Fruit fly (Drosophila melanogaster) whole organism, prepupa: ENCODE measurements around the gene dah.

Experiments used
- Blimp-1 ChIP-seq: fragments of 200-800 bp; sonication (Bioruptor generic); optimal IDR thresholded peaks from 3 replicates; lab custom pipeline; 2017; ENCODE audit warnings: missing biosample characterization, missing genetic modification characterization, mild to moderate bottlenecking, moderate library complexity, missing genetic modification reagents
- CG10669 ChIP-seq: fragments of 200-800 bp; sonication (Bioruptor generic); optimal IDR thresholded peaks from 3 replicates; lab custom pipeline; 2018; ENCODE audit warnings: missing biosample characterization, mild to moderate bottlenecking, missing genetic modification characterization, moderate library complexity
- CG11294 ChIP-seq: fragments of 200-800 bp; sonication (Bioruptor generic); IDR thresholded peaks from 2 replicates; pipeline ENCODE4 v1.3.6; 2022; ENCODE audit warnings: missing biosample characterization, missing genetic modification characterization
- CG11762 ChIP-seq: fragments of 200-800 bp; sonication (Bioruptor generic); optimal IDR thresholded peaks from 3 replicates; lab custom pipeline; 2016; ENCODE audit warnings: missing biosample characterization, missing genetic modification characterization; ENCODE audit not compliant: insufficient read depth
- CG11902 ChIP-seq: fragments of 200-800 bp; sonication (Bioruptor generic); optimal IDR thresholded peaks from 3 replicates; lab custom pipeline; 2016; ENCODE audit warnings: missing biosample characterization, missing genetic modification characterization
- CG15336 ChIP-seq: fragments of 200-800 bp; sonication (Bioruptor generic); IDR thresholded peaks from 2 replicates; pipeline ENCODE4 v1.3.6; 2022; ENCODE audit warnings: missing biosample characterization, missing genetic modification characterization
- CG1621 ChIP-seq: fragments of 200-800 bp; sonication (Bioruptor generic); optimal IDR thresholded peaks from 3 replicates; lab custom pipeline; 2018; ENCODE audit warnings: missing biosample characterization, mild to moderate bottlenecking, missing genetic modification characterization
- CG3032 ChIP-seq: fragments of 200-800 bp; optimal IDR thresholded peaks from 2 replicates; lab custom pipeline; 2019; ENCODE audit warnings: missing biosample characterization, mild to moderate bottlenecking, missing genetic modification characterization, moderate library complexity
- CG31627 ChIP-seq: fragments of 200-800 bp; sonication (Bioruptor generic); optimal IDR thresholded peaks from 3 replicates; lab custom pipeline; 2016; ENCODE audit warnings: missing biosample characterization, missing genetic modification characterization
- CG32006 ChIP-seq: fragments of 200-800 bp; sonication (Bioruptor generic); optimal IDR thresholded peaks from 3 replicates; lab custom pipeline; 2017; ENCODE audit warnings: missing biosample characterization, mild to moderate bottlenecking, missing genetic modification characterization
- CG34406 ChIP-seq: fragments of 200-800 bp; sonication (Bioruptor generic); optimal IDR thresholded peaks from 3 replicates; lab custom pipeline; 2016; ENCODE audit warnings: missing biosample characterization, missing genetic modification characterization
- CG3919 ChIP-seq: fragments of 200-800 bp; sonication (Bioruptor generic); optimal IDR thresholded peaks from 3 replicates; lab custom pipeline; 2016; ENCODE audit warnings: missing biosample characterization, missing genetic modification characterization
- CG4318 ChIP-seq: fragments of 200-800 bp; sonication (Bioruptor generic); optimal IDR thresholded peaks from 3 replicates; lab custom pipeline; 2017; ENCODE audit warnings: missing biosample characterization, mild to moderate bottlenecking, missing genetic modification characterization
- CG6163 ChIP-seq: fragments of 200-800 bp; sonication (Bioruptor generic); IDR thresholded peaks from 3 replicates; pipeline ENCODE4 v1.3.6; 2022; ENCODE audit warnings: missing biosample characterization, missing genetic modification characterization
- CG6276 ChIP-seq: fragments of 200-800 bp; sonication (Bioruptor generic); optimal IDR thresholded peaks from 2 replicates; lab custom pipeline; 2017; ENCODE audit warnings: missing biosample characterization, mild to moderate bottlenecking, missing genetic modification characterization
- CG6792 ChIP-seq: fragments of 200-800 bp; sonication (Bioruptor generic); optimal IDR thresholded peaks from 3 replicates; lab custom pipeline; 2016; ENCODE audit warnings: missing biosample characterization, missing genetic modification characterization
- CG6808 ChIP-seq: fragments of 200-800 bp; sonication (Bioruptor generic); optimal IDR thresholded peaks from 3 replicates; lab custom pipeline; 2017; ENCODE audit warnings: missing biosample characterization, missing genetic modification characterization, mild to moderate bottlenecking, moderate library complexity, missing genetic modification reagents
- CG6854 ChIP-seq: fragments of 200-800 bp; sonication (Bioruptor generic); optimal IDR thresholded peaks from 2 replicates; lab custom pipeline; 2017; ENCODE audit warnings: missing biosample characterization, mild to moderate bottlenecking, missing genetic modification characterization
- CG8119 ChIP-seq: fragments of 200-800 bp; sonication (Bioruptor generic); IDR thresholded peaks from 3 replicates; pipeline ENCODE4 v1.3.6; 2022; ENCODE audit warnings: missing biosample characterization, missing genetic modification characterization
- CG8319 ChIP-seq: fragments of 200-800 bp; sonication (Bioruptor generic); optimal IDR thresholded peaks from 3 replicates; lab custom pipeline; 2016; ENCODE audit warnings: missing biosample characterization, missing genetic modification characterization
- CG8632 ChIP-seq: fragments of 200-800 bp; sonication (Bioruptor generic); optimal IDR thresholded peaks from 3 replicates; lab custom pipeline; 2016; ENCODE audit warnings: missing biosample characterization, missing genetic modification characterization
- CG9139 ChIP-seq: fragments of 200-800 bp; sonication (Bioruptor generic); optimal IDR thresholded peaks from 3 replicates; lab custom pipeline; 2017; ENCODE audit warnings: missing biosample characterization, mild to moderate bottlenecking, missing genetic modification characterization
- Eip75B ChIP-seq: fragments of 200-800 bp; sonication (Bioruptor generic); optimal IDR thresholded peaks from 3 replicates; lab custom pipeline; 2016; ENCODE audit warnings: missing biosample characterization, missing genetic modification characterization
- Eip78C ChIP-seq: fragments of 200-800 bp; sonication (Bioruptor generic); peaks from one replicate; lab custom pipeline; 2016; ENCODE audit warnings: missing biosample characterization, missing genetic modification characterization
- Eip93F ChIP-seq: fragments of 200-800 bp; sonication (Bioruptor generic); optimal IDR thresholded peaks from 2 replicates; lab custom pipeline; 2016; ENCODE audit warnings: missing biosample characterization, mild to moderate bottlenecking, missing genetic modification characterization
- Ets21C ChIP-seq: fragments of 200-800 bp; sonication (Bioruptor generic); optimal IDR thresholded peaks from 3 replicates; lab custom pipeline; 2016; ENCODE audit warnings: missing biosample characterization, missing genetic modification characterization
- Gug ChIP-seq: fragments of 200-800 bp; sonication (Bioruptor generic); IDR thresholded peaks from 2 replicates; pipeline ENCODE4 v1.3.6; 2022; ENCODE audit warnings: missing biosample characterization, missing genetic modification characterization
- Hr38 ChIP-seq: sonication (Bioruptor generic); optimal IDR thresholded peaks from 2 replicates; lab custom pipeline; 2016; ENCODE audit warnings: missing biosample characterization, missing genetic modification characterization
- Hr39 ChIP-seq: fragments of 200-800 bp; sonication (Bioruptor generic); optimal IDR thresholded peaks from 2 replicates; lab custom pipeline; 2016; ENCODE audit warnings: missing biosample characterization, missing genetic modification characterization
- Met ChIP-seq: fragments of 200-800 bp; sonication (Bioruptor generic); optimal IDR thresholded peaks from 3 replicates; lab custom pipeline; 2016; ENCODE audit warnings: missing biosample characterization, missing genetic modification characterization
- OdsH ChIP-seq: fragments of 200-800 bp; sonication (Bioruptor generic); optimal IDR thresholded peaks from 3 replicates; lab custom pipeline; 2016; ENCODE audit warnings: missing biosample characterization, missing genetic modification characterization
- Smox ChIP-seq: fragments of 200-800 bp; sonication (Bioruptor generic); optimal IDR thresholded peaks from 3 replicates; lab custom pipeline; 2016; ENCODE audit warnings: missing biosample characterization, missing genetic modification characterization
- Sox14 ChIP-seq: fragments of 200-800 bp; sonication (Bioruptor generic); optimal IDR thresholded peaks from 3 replicates; lab custom pipeline; 2016; ENCODE audit warnings: missing biosample characterization, missing genetic modification characterization
- acj6 ChIP-seq: fragments of 200-800 bp; sonication (Bioruptor generic); optimal IDR thresholded peaks from 3 replicates; lab custom pipeline; 2016; ENCODE audit warnings: missing biosample characterization, missing genetic modification characterization
- cyc ChIP-seq: fragments of 200-800 bp; sonication (Bioruptor generic); optimal IDR thresholded peaks from 3 replicates; lab custom pipeline; 2016; ENCODE audit warnings: missing biosample characterization, missing genetic modification characterization
- dac ChIP-seq: fragments of 200-800 bp; sonication (Bioruptor generic); optimal IDR thresholded peaks from 2 replicates; lab custom pipeline; 2017; ENCODE audit warnings: missing biosample characterization, mild to moderate bottlenecking, missing genetic modification characterization
- dsx ChIP-seq: fragments of 200-800 bp; optimal IDR thresholded peaks from 3 replicates; lab custom pipeline; 2019; ENCODE audit warnings: missing biosample characterization, mild to moderate bottlenecking, missing genetic modification characterization, moderate library complexity; ENCODE audit not compliant: poor library complexity, severe bottlenecking
- eg ChIP-seq: fragments of 200-800 bp; sonication (Bioruptor generic); IDR thresholded peaks from 3 replicates; pipeline ENCODE4 v1.3.6; 2022; ENCODE audit warnings: missing biosample characterization, missing genetic modification characterization
- fd59A ChIP-seq: fragments of 200-800 bp; sonication (Bioruptor generic); optimal IDR thresholded peaks from 2 replicates; lab custom pipeline; 2017; ENCODE audit warnings: missing biosample characterization, mild to moderate bottlenecking, missing genetic modification characterization, missing genetic modification reagents
- net ChIP-seq: fragments of 200-800 bp; sonication (Bioruptor generic); optimal IDR thresholded peaks from 3 replicates; lab custom pipeline; 2016; ENCODE audit warnings: missing biosample characterization, missing genetic modification characterization
- pdm3 ChIP-seq: fragments of 200-800 bp; sonication (Bioruptor generic); optimal IDR thresholded peaks from 3 replicates; lab custom pipeline; 2016; ENCODE audit warnings: missing biosample characterization, missing genetic modification characterization
- ss ChIP-seq, 2 experiments: fragments of 200-800 bp; sonication (Bioruptor generic); optimal IDR thresholded peaks; 2 replicates in 1 of 2; 3 replicates in 1 of 2; lab custom pipeline; 2017 to 2018; ENCODE audit warnings: mild to moderate bottlenecking in 2 of 2, missing biosample characterization in 2 of 2, missing genetic modification characterization in 2 of 2, moderate library complexity in 1 of 2
- svp ChIP-seq: fragments of 200-800 bp; sonication (Bioruptor generic); peaks from one replicate; lab custom pipeline; 2016; ENCODE audit warnings: missing biosample characterization, missing genetic modification characterization
- topi ChIP-seq: fragments of 200-800 bp; sonication (Bioruptor generic); optimal IDR thresholded peaks from 3 replicates; lab custom pipeline; 2016; ENCODE audit warnings: missing biosample characterization, missing genetic modification characterization
- vri ChIP-seq: fragments of 200-800 bp; sonication (Bioruptor generic); optimal IDR thresholded peaks from 3 replicates; lab custom pipeline; 2016; ENCODE audit warnings: missing biosample characterization, mild to moderate bottlenecking, missing genetic modification characterization

The dah gene

DNA sequence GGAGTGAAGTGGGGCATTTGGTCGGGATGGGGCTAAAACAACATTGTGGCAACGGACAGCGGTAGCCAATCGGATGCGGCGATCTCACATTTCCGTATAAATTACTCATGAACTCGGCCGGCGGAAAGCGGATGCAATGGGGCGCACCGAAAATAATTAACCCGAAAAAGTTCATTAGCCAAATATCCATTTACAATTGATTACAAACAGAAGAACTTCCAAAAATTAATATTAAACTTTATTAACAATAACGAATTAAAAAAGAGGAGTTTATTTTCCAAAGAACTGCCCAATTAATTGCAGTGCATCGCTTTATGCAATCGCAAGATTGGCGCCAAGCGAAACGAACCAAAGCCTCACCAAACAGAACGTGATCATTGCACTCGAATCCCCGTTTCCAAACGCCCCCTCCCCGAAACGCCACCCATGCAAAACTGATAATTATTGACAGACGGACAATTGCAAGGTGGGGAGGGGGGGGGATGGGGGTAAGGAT lies 14.3 kb upstream of the dah start (continued):
- TF ChIP-seq CG11902 (GFP tag; lab: Kevin White, UChicago), result no peak
- TF ChIP-seq CG8632 (GFP tag; lab: Kevin White, UChicago), result no peak
- no peak for TF ChIP-seq CG6276 (GFP tag; lab: Kevin White, UChicago)
- peak; percentile 6 for TF ChIP-seq Sox14
- TF ChIP-seq Hr38 (GFP tag; lab: Kevin White, UChicago), result no peak
- peak; percentile 10 for TF ChIP-seq Hr39
- TF ChIP-seq OdsH (GFP tag; lab: Kevin White, UChicago), result no peak
- no peak for TF ChIP-seq Blimp-1 (GFP tag; lab: Kevin White, UChicago)

dm6 chrX:15319290-15319689 lies 8.9 kb upstream of the dah start, which contains the start of gene Top1:
Gene Top1, plus strand, starts transcription at chrX:15319479.
- TF ChIP-seq CG6276 (GFP tag; lab: Kevin White, UChicago), result peak; percentile 13
- TF ChIP-seq CG6163 (GFP tag; lab: Robert Waterston, UW), result peak; percentile 36; the same call in 1 of the 3 replicates
- no peak for TF ChIP-seq cyc (GFP tag; lab: Kevin White, UChicago)
- TF ChIP-seq CG3032, result peak; percentile 22
- no peak for TF ChIP-seq OdsH (GFP tag; lab: Kevin White, UChicago)
- no peak for TF ChIP-seq CG6792 (GFP tag; lab: Kevin White, UChicago)
- peak; percentile 46 for TF ChIP-seq CG6854 (GFP tag; lab: Kevin White, UChicago)
- TF ChIP-seq CG32006 (GFP tag; lab: Kevin White, UChicago), result no peak
- TF ChIP-seq Gug, result no peak
- TF ChIP-seq ss (GFP tag; optimal IDR thresholded peaks at IDR 0.05; lab: Kevin White, UChicago), result peak in 1 of 2 experiments; percentile 12
- peak; percentile 61 for TF ChIP-seq Eip78C (GFP tag; lab: Kevin White, UChicago)
- TF ChIP-seq CG11762 (GFP tag; lab: Kevin White, UChicago), result no peak
- TF ChIP-seq CG1621, result peak; percentile 23
- TF ChIP-seq eg (GFP tag; lab: Robert Waterston, UW), result peak; percentile 48
- TF ChIP-seq CG3919, result peak; percentile 1
- TF ChIP-seq CG11294 (GFP tag; lab: Robert Waterston, UW), result 0 out of 2 replicates have a peak, but pooled peaks have one; percentile 10

DNA sequence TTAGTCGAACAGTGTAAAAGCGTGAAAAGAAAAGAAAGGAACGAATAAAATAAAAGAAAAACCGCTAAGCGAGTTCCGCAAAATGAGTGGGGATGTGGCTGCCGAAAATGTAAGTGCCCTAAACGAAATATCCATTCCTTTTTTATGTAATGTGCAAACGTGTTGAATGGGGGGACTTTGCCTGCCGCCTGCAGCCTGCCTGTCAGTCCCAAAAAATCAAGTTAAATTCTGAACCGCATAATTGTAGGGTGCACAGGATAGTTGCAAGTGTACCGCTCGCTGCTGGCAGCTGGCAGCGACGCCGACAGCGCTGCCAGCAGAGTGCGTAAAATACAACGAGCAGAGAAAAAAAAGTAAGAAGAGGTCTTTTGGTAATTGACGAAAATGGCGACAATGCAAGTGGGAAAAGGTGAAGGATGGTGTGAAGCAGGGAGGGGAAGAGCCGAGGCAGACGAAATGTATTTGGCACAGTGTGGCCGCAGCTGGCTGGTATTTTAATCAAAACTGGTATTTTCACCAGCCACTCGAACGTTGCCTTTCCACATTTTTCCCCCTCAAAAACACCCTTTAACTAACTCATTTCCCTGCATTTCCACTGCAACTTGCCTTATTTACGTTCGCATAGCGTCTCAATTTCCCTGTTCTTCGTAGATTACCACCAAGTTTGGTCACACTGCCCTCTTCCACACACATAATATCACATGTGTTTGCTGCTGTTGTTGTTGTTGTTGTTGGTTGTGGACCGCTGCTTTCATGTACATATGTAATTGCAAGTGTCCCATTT lies 8.3 kb upstream of the dah start:
- TF ChIP-seq CG3919 (no peak), CG15336 (GFP tag; lab: Robert Waterston, UW) (no peak), CG9139 (no peak), Eip75B (GFP tag; lab: Kevin White, UChicago) (no peak), CG32006 (GFP tag; lab: Kevin White, UChicago) (no peak), Ets21C (GFP tag; lab: Kevin White, UChicago) (no peak), CG4318 (GFP tag; lab: Kevin White, UChicago) (no peak), pdm3 (GFP tag; lab: Kevin White, UChicago) (no peak), CG34406 (no peak), acj6 (GFP tag; lab: Kevin White, UChicago) (no peak), eg (GFP tag; lab: Robert Waterston, UW) (peak; percentile 24; the same call in 1 of the 3 replicates), dac (GFP tag; lab: Kevin White, UChicago) (no peak), Sox14 (no peak), net (GFP tag; lab: Kevin White, UChicago) (no peak), Met (GFP tag; lab: Kevin White, UChicago) (no peak), Blimp-1 (GFP tag; lab: Kevin White, UChicago) (no peak), vri (GFP tag; lab: Kevin White, UChicago) (no peak), topi (GFP tag; lab: Kevin White, UChicago) (no peak), CG8319 (GFP tag; lab: Kevin White, UChicago) (no peak), Smox (GFP tag; lab: Kevin White, UChicago) (no peak), CG8119 (GFP tag; lab: Robert Waterston, UW) (0 out of 3 replicates have a peak, but pooled peaks have one; percentile 37), dsx (GFP tag; lab: Kevin White, UChicago) (no peak), svp (GFP tag; lab: Kevin White, UChicago) (peak; percentile 75), cyc (GFP tag; lab: Kevin White, UChicago) (no peak), CG31627 (GFP tag; lab: Kevin White, UChicago) (no peak), Gug (no peak), CG3032 (no peak), CG6163 (GFP tag; lab: Robert Waterston, UW) (peak; percentile 21; the same call in 1 of the 3 replicates), CG6808 (GFP tag; lab: Kevin White, UChicago) (no peak), Eip78C (GFP tag; lab: Kevin White, UChicago) (peak; percentile 61), Eip93F (GFP tag; lab: Kevin White, UChicago) (no peak), Hr38 (GFP tag; lab: Kevin White, UChicago) (no peak), CG10669 (GFP tag; lab: Kevin White, UChicago) (no peak), fd59A (GFP tag; lab: Kevin White, UChicago) (no peak)
